Worm (Caenorhabditis elegans) whole organism, young adult: Measurements from ENCODE around the gene cup-15.

Source experiments
- B0019.2 ChIP-seq: fragments of 200-800 bp; sonication (Bioruptor generic); conservative IDR thresholded peaks from 2 replicates; pipeline ENCODE4 v1.3.6; 2022; ENCODE audit warnings: missing genetic modification reagents, missing genetic modification characterization, missing compliant biosample characterization
- B0336.3 ChIP-seq: fragments of 200-800 bp; sonication (Bioruptor generic); IDR thresholded peaks from 2 replicates; pipeline ENCODE4 v1.3.6; 2022; ENCODE audit warnings: missing genetic modification characterization, missing compliant biosample characterization
- F10E7.11 ChIP-seq: sonication (generic microtip); optimal IDR thresholded peaks from 2 replicates; lab custom pipeline; 2017; ENCODE audit warnings: mild to moderate bottlenecking, missing genetic modification characterization, moderate library complexity, missing compliant biosample characterization
- F22D6.2 ChIP-seq: sonication (generic microtip); optimal IDR thresholded peaks from 2 replicates; lab custom pipeline; 2016; ENCODE audit warnings: mild to moderate bottlenecking, missing genetic modification characterization, missing compliant biosample characterization
- F39B2.1 ChIP-seq: fragments of 200-800 bp; sonication (Bioruptor generic); IDR thresholded peaks from 2 replicates; pipeline ENCODE4 v1.3.6; 2022; ENCODE audit warnings: missing genetic modification reagents, missing genetic modification characterization, missing compliant biosample characterization
- F55B11.4 ChIP-seq: sonication (generic microtip); optimal IDR thresholded peaks from 2 replicates; lab custom pipeline; 2016; ENCODE audit warnings: missing compliant biosample characterization, missing genetic modification characterization, borderline replicate concordance; ENCODE audit not compliant: insufficient read depth
- Y53F4B.3 ChIP-seq: fragments of 200-800 bp; sonication (Bioruptor generic); IDR thresholded peaks from 2 replicates; pipeline ENCODE4 v1.3.6; 2022; ENCODE audit warnings: missing genetic modification reagents, missing genetic modification characterization, missing compliant biosample characterization
- Y56A3A.18 ChIP-seq: fragments of 200-800 bp; sonication (Bioruptor generic); IDR thresholded peaks from 2 replicates; pipeline ENCODE4 v1.3.6; 2022; ENCODE audit warnings: missing genetic modification reagents, missing genetic modification characterization, missing compliant biosample characterization
- ZK185.1 ChIP-seq: sonication (generic microtip); optimal IDR thresholded peaks from 2 replicates; lab custom pipeline; 2016; ENCODE audit warnings: mild to moderate bottlenecking, missing genetic modification characterization, missing compliant biosample characterization; ENCODE audit not compliant: poor library complexity, severe bottlenecking
- aptf-3 ChIP-seq: fragments of 200-800 bp; sonication (Bioruptor generic); IDR thresholded peaks from 2 replicates; pipeline ENCODE4 v1.3.6; 2022; ENCODE audit warnings: missing genetic modification characterization, missing compliant biosample characterization
- atf-7 ChIP-seq: sonication (generic microtip); optimal IDR thresholded peaks from 2 replicates; lab custom pipeline; 2017; ENCODE audit warnings: mild to moderate bottlenecking, missing genetic modification characterization, missing compliant biosample characterization
- athp-1 ChIP-seq: sonication (generic microtip); optimal IDR thresholded peaks from 2 replicates; lab custom pipeline; 2017; ENCODE audit warnings: mild to moderate bottlenecking, missing genetic modification characterization, missing compliant biosample characterization
- attf-6 ChIP-seq: fragments of 200-800 bp; sonication (Bioruptor generic); IDR thresholded peaks from 2 replicates; pipeline ENCODE4 v1.3.6; 2022; ENCODE audit warnings: missing genetic modification reagents, missing genetic modification characterization, missing compliant biosample characterization
- bed-2 ChIP-seq: fragments of 200-800 bp; sonication (Bioruptor generic); IDR thresholded peaks from 2 replicates; pipeline ENCODE4 v1.3.6; 2022; ENCODE audit warnings: missing genetic modification reagents, missing genetic modification characterization, missing compliant biosample characterization
- cebp-2 ChIP-seq: fragments of 200-800 bp; sonication (Bioruptor generic); IDR thresholded peaks from 2 replicates; pipeline ENCODE4 v1.3.6; 2022; ENCODE audit warnings: missing genetic modification characterization, missing compliant biosample characterization
- ceh-79 ChIP-seq: sonication (generic microtip); optimal IDR thresholded peaks from 2 replicates; lab custom pipeline; 2017; ENCODE audit warnings: mild to moderate bottlenecking, missing genetic modification characterization, missing compliant biosample characterization
- ceh-91 ChIP-seq: fragments of 200-800 bp; sonication (Bioruptor generic); IDR thresholded peaks from 2 replicates; pipeline ENCODE4 v1.3.6; 2022; ENCODE audit warnings: missing genetic modification reagents, missing genetic modification characterization, missing compliant biosample characterization
- dox-1 ChIP-seq: fragments of 200-800 bp; sonication (Bioruptor generic); IDR thresholded peaks from 2 replicates; pipeline ENCODE4 v1.3.6; 2022; ENCODE audit warnings: missing genetic modification reagents, missing genetic modification characterization, missing compliant biosample characterization
- dpl-1 ChIP-seq: fragments of 150-350 bp; optimal IDR thresholded peaks from 2 replicates; lab custom pipeline; 2014; ENCODE audit warnings: missing biosample characterization, missing genetic modification reagents, missing genetic modification characterization
- efl-1 ChIP-seq: fragments of 150-350 bp; optimal IDR thresholded peaks from 2 replicates; lab custom pipeline; 2014; ENCODE audit warnings: missing biosample characterization, missing genetic modification reagents, missing genetic modification characterization
- egl-18 ChIP-seq: fragments of 200-800 bp; sonication (Bioruptor generic); IDR thresholded peaks from 2 replicates; pipeline ENCODE4 v1.3.6; 2022; ENCODE audit warnings: missing genetic modification reagents, missing genetic modification characterization, missing compliant biosample characterization
- egl-44 ChIP-seq: fragments of 200-800 bp; sonication (Bioruptor generic); IDR thresholded peaks from 2 replicates; pipeline ENCODE4 v1.3.6; 2022; ENCODE audit warnings: missing genetic modification reagents, missing genetic modification characterization, missing compliant biosample characterization
- hlh-12 ChIP-seq: sonication (generic microtip); optimal IDR thresholded peaks from 2 replicates; lab custom pipeline; 2016; ENCODE audit warnings: missing genetic modification characterization, missing compliant biosample characterization
- hlh-26 ChIP-seq: fragments of 200-800 bp; sonication (Bioruptor generic); conservative IDR thresholded peaks from 2 replicates; pipeline ENCODE4 v1.3.6; 2022; ENCODE audit warnings: missing genetic modification reagents, missing genetic modification characterization, missing compliant biosample characterization
- hsf-1 ChIP-seq: fragments of 200-800 bp; sonication (Bioruptor generic); IDR thresholded peaks from 2 replicates; pipeline ENCODE4 v1.3.6; 2022; ENCODE audit warnings: missing genetic modification reagents, missing genetic modification characterization, missing compliant biosample characterization
- let-526 ChIP-seq: fragments of 200-800 bp; sonication (Bioruptor generic); IDR thresholded peaks from 2 replicates; pipeline ENCODE4 v1.3.6; 2022; ENCODE audit warnings: missing genetic modification reagents, missing genetic modification characterization, missing compliant biosample characterization
- lin-40 ChIP-seq: sonication (generic microtip); optimal IDR thresholded peaks from 2 replicates; lab custom pipeline; 2016; ENCODE audit warnings: missing genetic modification characterization, mild to moderate bottlenecking, missing compliant biosample characterization, missing genotype, missing genetic modification reagents
- lin-54 ChIP-seq: fragments of 200-800 bp; sonication (Bioruptor generic); optimal IDR thresholded peaks from 2 replicates; lab custom pipeline; 2018; ENCODE audit warnings: mild to moderate bottlenecking, missing genetic modification characterization, missing compliant biosample characterization
- lsy-27 ChIP-seq: sonication (generic microtip); optimal IDR thresholded peaks from 2 replicates; lab custom pipeline; 2017; ENCODE audit warnings: missing genetic modification characterization, mild to moderate bottlenecking, missing compliant biosample characterization, antibody characterized with exemption, missing genotype, borderline replicate concordance; ENCODE audit not compliant: insufficient read depth
- mcd-1 ChIP-seq: fragments of 200-800 bp; sonication (Bioruptor generic); IDR thresholded peaks from 2 replicates; pipeline ENCODE4 v1.3.6; 2022; ENCODE audit warnings: missing genetic modification reagents, missing genetic modification characterization, missing compliant biosample characterization
- mel-28 ChIP-seq: sonication (generic microtip); optimal IDR thresholded peaks from 2 replicates; lab custom pipeline; 2016; ENCODE audit warnings: borderline replicate concordance, mild to moderate bottlenecking, missing genetic modification characterization, missing compliant biosample characterization
- nhr-179 ChIP-seq: sonication (generic microtip); optimal IDR thresholded peaks from 2 replicates; lab custom pipeline; 2016; ENCODE audit warnings: mild to moderate bottlenecking, missing genetic modification characterization, missing compliant biosample characterization
- nhr-27 ChIP-seq: fragments of 200-800 bp; sonication (Bioruptor generic); optimal IDR thresholded peaks from 2 replicates; lab custom pipeline; 2018; ENCODE audit warnings: mild to moderate bottlenecking, missing genetic modification characterization, moderate library complexity, missing compliant biosample characterization
- nhr-80 ChIP-seq: sonication (generic microtip); optimal IDR thresholded peaks from 2 replicates; lab custom pipeline; 2016; ENCODE audit warnings: missing genetic modification characterization, missing compliant biosample characterization
- rcor-1 ChIP-seq: fragments of 200-800 bp; sonication (Bioruptor generic); IDR thresholded peaks from 2 replicates; pipeline ENCODE4 v1.3.6; 2022; ENCODE audit warnings: missing genetic modification reagents, missing genetic modification characterization, missing compliant biosample characterization
- snpc-1.1 ChIP-seq: sonication (generic microtip); optimal IDR thresholded peaks from 2 replicates; lab custom pipeline; 2017; ENCODE audit warnings: missing genetic modification characterization, mild to moderate bottlenecking, missing compliant biosample characterization, antibody characterized with exemption, moderate library complexity, missing genotype, missing genetic modification reagents; ENCODE audit not compliant: insufficient read depth
- snpc-1.3 ChIP-seq: sonication (generic microtip); optimal IDR thresholded peaks from 2 replicates; lab custom pipeline; 2017; ENCODE audit warnings: missing genetic modification characterization, mild to moderate bottlenecking, missing compliant biosample characterization, antibody characterized with exemption, moderate library complexity, missing genotype, missing genetic modification reagents; ENCODE audit not compliant: insufficient read depth
- tbx-9 ChIP-seq: sonication (generic microtip); optimal IDR thresholded peaks from 2 replicates; lab custom pipeline; 2016; ENCODE audit warnings: borderline replicate concordance, missing genetic modification characterization, inconsistent platforms, missing compliant biosample characterization

Gene cup-15

ce11 chrII:9369394-9369793 lies 16.6 kb downstream of the cup-15 start (continued):
- TF ChIP-seq lin-54 (GFP tag; lab: Kevin White, UChicago) (no peak), F39B2.1 (GFP tag; lab: Robert Waterston, UW) (no peak), B0336.3 (GFP tag; lab: Robert Waterston, UW) (no peak)
- TF ChIP-seq, all 124 proteins: peak for 0

DNA sequence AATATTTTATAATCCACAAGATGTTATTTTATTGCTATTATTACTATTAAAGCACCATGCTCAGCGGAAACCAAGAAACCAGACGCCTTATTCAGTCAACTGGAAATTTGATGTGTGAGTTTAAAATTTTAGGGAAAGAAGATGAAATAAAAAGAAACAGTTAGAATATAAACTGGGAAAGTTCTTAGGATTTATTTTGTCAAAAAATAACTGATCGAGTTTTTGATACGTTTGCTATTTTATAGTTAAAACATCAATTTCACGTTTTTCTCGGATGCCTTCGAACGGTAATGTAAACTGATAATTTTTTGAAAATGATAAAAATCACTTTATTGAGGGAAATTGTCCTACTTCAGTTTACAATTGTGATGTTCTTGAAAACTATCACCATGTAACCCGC lies 19.6 kb downstream of the cup-15 start, which contains the start of gene C06C3.3:
Gene C06C3.3 (minus strand): TSS at position 101 of the 400 bp plus-strand sequence.
- TF ChIP-seq nhr-80 (tag; lab: Kevin White, UChicago) (no peak), attf-6 (GFP tag; lab: Robert Waterston, UW) (no peak), let-526 (GFP tag; lab: Robert Waterston, UW) (no peak)
- TF ChIP-seq, all 124 proteins: peak for 0

ce11 chrII:9372991-9373390 lies 20.2 kb downstream of the cup-15 start, which contains the start of gene C06C3.4:
Gene C06C3.4 (plus strand): TSS chrII:9373291.
- TF ChIP-seq bed-2 (GFP tag; lab: Robert Waterston, UW), result no peak
- no peak for TF ChIP-seq egl-18
- no peak for TF ChIP-seq lsy-27 (tag; lab: Kevin White, UChicago)
- no peak for TF ChIP-seq ceh-79 (tag; lab: Kevin White, UChicago)
- no peak for TF ChIP-seq snpc-1.1 (tag; lab: Kevin White, UChicago)
- TF ChIP-seq ZK185.1, result no peak
- no peak for TF ChIP-seq let-526 (GFP tag; lab: Robert Waterston, UW)
- TF ChIP-seq dox-1 (GFP tag; lab: Robert Waterston, UW), result no peak
- no peak for TF ChIP-seq nhr-179 (tag; lab: Kevin White, UChicago)

DNA sequence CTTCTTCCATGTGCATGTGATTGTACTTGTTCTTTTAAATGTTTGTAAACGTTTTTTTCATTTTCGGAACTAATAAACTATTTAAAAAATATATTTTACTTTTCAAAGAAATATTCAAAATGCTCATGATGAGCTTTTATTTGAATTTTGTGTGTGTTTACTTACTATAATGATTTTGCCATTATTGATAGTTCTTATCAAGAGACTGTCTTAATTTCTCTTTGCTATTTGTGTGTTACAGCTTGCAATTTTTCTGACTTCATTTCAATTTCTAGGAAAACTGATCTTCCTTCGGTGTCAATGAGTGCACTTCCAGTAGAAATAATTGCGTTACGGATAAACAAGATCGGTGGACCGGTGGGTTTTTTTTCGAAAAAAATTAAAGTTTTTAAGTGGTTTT lies 22.0 kb downstream of the cup-15 start, which contains the start of gene C06C3.12:
Gene C06C3.12 (plus strand): TSS at position 301 of the 400 bp plus-strand sequence.
- TF ChIP-seq Y56A3A.18 (GFP tag; lab: Robert Waterston, UW), result no peak
- TF ChIP-seq nhr-27 (tag; lab: Kevin White, UChicago), result no peak
- no peak for TF ChIP-seq rcor-1 (GFP tag; lab: Robert Waterston, UW)
- no peak for TF ChIP-seq F22D6.2 (tag; lab: Kevin White, UChicago)
- TF ChIP-seq F10E7.11 (tag; lab: Kevin White, UChicago), result no peak
- no peak for TF ChIP-seq nhr-80 (tag; lab: Kevin White, UChicago)
- TF ChIP-seq cebp-2, result no peak
- no peak for TF ChIP-seq B0019.2 (GFP tag; lab: Robert Waterston, UW)
- TF ChIP-seq hlh-26 (GFP tag; lab: Robert Waterston, UW), result no peak
- TF ChIP-seq nhr-179 (tag; lab: Kevin White, UChicago), result no peak
- no peak for TF ChIP-seq tbx-9
- no peak for TF ChIP-seq lin-40 (tag; lab: Kevin White, UChicago)
- no peak for TF ChIP-seq hlh-12 (tag; lab: Kevin White, UChicago)
- TF ChIP-seq, all 124 proteins: peak for 0

ce11 chrII:9377158-9377557 lies 24.4 kb downstream of the cup-15 start, which contains the start of gene C06C3.10:
Gene C06C3.10 (minus strand): TSS chrII:9377258.
- no peak for TF ChIP-seq F39B2.1 (GFP tag; lab: Robert Waterston, UW)
- no peak for TF ChIP-seq hsf-1
- no peak for TF ChIP-seq atf-7 (tag; lab: Kevin White, UChicago)
- TF ChIP-seq F10E7.11 (tag; lab: Kevin White, UChicago), result no peak
- no peak for TF ChIP-seq dpl-1 (GFP tag; lab: Kevin White, UChicago)
- TF ChIP-seq hlh-12 (tag; lab: Kevin White, UChicago), result no peak
- no peak for TF ChIP-seq ceh-91 (GFP tag; lab: Robert Waterston, UW)
- TF ChIP-seq egl-44, result no peak
- TF ChIP-seq mel-28 (tag; lab: Kevin White, UChicago), result no peak
- no peak for TF ChIP-seq F55B11.4
- TF ChIP-seq mcd-1 (GFP tag; lab: Robert Waterston, UW), result no peak
- no peak for TF ChIP-seq efl-1 (GFP tag; lab: Kevin White, UChicago)
- no peak for TF ChIP-seq Y53F4B.3
- TF ChIP-seq aptf-3 (GFP tag; lab: Robert Waterston, UW), result no peak
- no peak for TF ChIP-seq snpc-1.3 (tag; lab: Kevin White, UChicago)
- no peak for TF ChIP-seq athp-1
- TF ChIP-seq attf-6 (GFP tag; lab: Robert Waterston, UW), result no peak
- no peak for TF ChIP-seq dox-1 (GFP tag; lab: Robert Waterston, UW)
- no peak for TF ChIP-seq ceh-79 (tag; lab: Kevin White, UChicago)
